Worm (Caenorhabditis elegans) whole organism, L4 larva: Measurements from ENCODE around the gene C10A4.2.

Experiments
- ceh-82 ChIP-seq: sonication (generic microtip); optimal IDR thresholded peaks from 2 replicates; lab custom pipeline; 2017; ENCODE audit warnings: missing biosample characterization, missing genetic modification characterization
- lsy-2 ChIP-seq, 2 experiments: fragments of 150-350 bp in 1 of 2; sonication (generic microtip) in 1 of 2; optimal IDR thresholded peaks; 2 replicates each; lab custom pipeline; 2014 to 2017; ENCODE audit warnings: missing biosample characterization in 2 of 2, missing genetic modification characterization in 2 of 2
- nhr-237 ChIP-seq: sonication (generic microtip); optimal IDR thresholded peaks from 2 replicates; lab custom pipeline; 2017; ENCODE audit warnings: missing biosample characterization, missing genetic modification characterization

ce11 chrX:7442477-7442876 lies 32.4 kb downstream of the C10A4.2 start, which contains the start of gene acl-12:
- no peak for TF ChIP-seq nhr-237
- TF ChIP-seq ceh-82 (tag; lab: Kevin White, UChicago), result no peak
- TF ChIP-seq lsy-2 (tag; optimal IDR thresholded peaks at IDR 0.05; lab: Kevin White, UChicago), result no peak
